Worm (Caenorhabditis elegans): Measurements from ENCODE around the gene Y62H9A.10.

DNA sequence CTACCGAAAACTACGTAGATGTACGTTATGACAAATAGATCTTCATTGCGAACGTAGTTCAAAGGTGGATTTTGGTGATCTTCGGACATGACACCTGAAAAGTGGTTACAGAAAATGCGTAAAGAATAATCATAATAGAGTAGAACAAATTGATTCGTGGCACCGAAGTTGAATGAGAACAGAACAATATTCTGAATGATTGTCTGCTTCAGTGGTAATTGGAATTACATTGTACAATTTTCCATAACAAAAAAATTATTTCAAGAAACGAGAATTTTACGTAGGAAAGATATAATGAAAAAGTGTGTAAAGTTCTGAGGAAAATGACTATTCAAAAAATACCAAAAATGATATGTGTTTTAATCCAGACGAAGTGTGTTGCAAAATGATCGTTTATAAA, at the start of gene Y62H9A.10:
- TF ChIP-seq T26A5.8 (tag; optimal IDR thresholded peaks at IDR 0.05) = no peak
- no peak for TF ChIP-seq hmg-1.2 (GFP tag; IDR thresholded peaks at IDR 0.05)
- no peak for TF ChIP-seq nfya-1 (tag; optimal IDR thresholded peaks at IDR 0.05; ENCODE audit: borderline replicate concordance, insufficient read depth)
- TF ChIP-seq ceh-91 (GFP tag; IDR thresholded peaks at IDR 0.05) = no peak
- TF ChIP-seq gei-17 (GFP tag; optimal IDR thresholded peaks at IDR 0.05) = no peak
- no peak for TF ChIP-seq Y95B8A.8 (GFP tag; IDR thresholded peaks at IDR 0.05)
- no peak for TF ChIP-seq pha-4 (tag; optimal IDR thresholded peaks at IDR 0.05)
- no peak for TF ChIP-seq rec-8 (tag; optimal IDR thresholded peaks at IDR 0.05)
- no peak for TF ChIP-seq unc-130 (GFP tag; optimal IDR thresholded peaks at IDR 0.05)

Measured in whole organism, young adult.